Fruit fly (Drosophila melanogaster): ENCODE measurements around the gene CG7156.

CG7156 gene

dm6 chr3R:18283441-18283840 lies 41.5 kb upstream of the CG7156 start, which contains the start of the genes CG14312 and CG8064:
TSS of gene CG14312 (minus strand) at chr3R:18283528.
TSS of gene CG8064 (plus strand) at chr3R:18283660.
- no peak for TF ChIP-seq CG3032 (tag; optimal IDR thresholded peaks at IDR 0.05)
- TF ChIP-seq svp (GFP tag) = peak; percentile 35
- no peak for TF ChIP-seq acj6 (GFP tag; optimal IDR thresholded peaks at IDR 0.05)

dm6 chr3R:18280866-18281473 lies 39.0 kb upstream of the CG7156 start:
- TF ChIP-seq CG1621 (tag; optimal IDR thresholded peaks at IDR 0.05) (no peak), Eip93F (GFP tag; optimal IDR thresholded peaks at IDR 0.05) (peak; percentile 2), CG10669 (GFP tag; optimal IDR thresholded peaks at IDR 0.05) (no peak), CG10631 (GFP tag; optimal IDR thresholded peaks at IDR 0.05) (no peak), vri (GFP tag; optimal IDR thresholded peaks at IDR 0.05) (peak; percentile 17), CG6163 (GFP tag; IDR thresholded peaks at IDR 0.05) (no peak)

- no peak for TF ChIP-seq CG9139 (GFP tag; optimal IDR thresholded peaks at IDR 0.05)
Measured at dm6 chr3R:18280133-18280532, 38.2 kb upstream of the CG7156 start.

dm6 chr3R:18279494-18279893 lies 37.5 kb upstream of the CG7156 start, which contains the start of gene CG7142:
TSS of gene CG7142 (minus strand) at chr3R:18279522.
- TF ChIP-seq CG34406 (GFP tag; optimal IDR thresholded peaks at IDR 0.05) = no peak
- TF ChIP-seq Met (GFP tag; optimal IDR thresholded peaks at IDR 0.05) = no peak
- TF ChIP-seq CG6163 (GFP tag; IDR thresholded peaks at IDR 0.05) = no peak
- TF ChIP-seq svp (GFP tag) = peak; percentile 94
- TF ChIP-seq CG31627 (GFP tag; optimal IDR thresholded peaks at IDR 0.05) = peak; percentile 25
- TF ChIP-seq fd85E (GFP tag; optimal IDR thresholded peaks at IDR 0.05) = no peak
- no peak for TF ChIP-seq CG6808 (GFP tag; optimal IDR thresholded peaks at IDR 0.05)
- peak; percentile 24 for TF ChIP-seq Eip93F (GFP tag; optimal IDR thresholded peaks at IDR 0.05)
- no peak for TF ChIP-seq Smox (GFP tag; optimal IDR thresholded peaks at IDR 0.05)
- TF ChIP-seq esn (GFP tag; optimal IDR thresholded peaks at IDR 0.05) = peak; percentile 36
- TF ChIP-seq vri (GFP tag; optimal IDR thresholded peaks at IDR 0.05) = peak; percentile 72
- TF ChIP-seq CG8119 (GFP tag; IDR thresholded peaks at IDR 0.05) = no peak

- peak; percentile 67 for TF ChIP-seq vri (GFP tag; optimal IDR thresholded peaks at IDR 0.05)
- TF ChIP-seq Lpt (GFP tag; optimal IDR thresholded peaks at IDR 0.05) = no peak
Measured at dm6 chr3R:18277406-18277805, 35.4 kb upstream of the CG7156 start.

- TF ChIP-seq svp (GFP tag) = peak; percentile 19
- no peak for TF ChIP-seq CG32006 (GFP tag; optimal IDR thresholded peaks at IDR 0.05)
- peak; percentile 26 for TF ChIP-seq vri (GFP tag; optimal IDR thresholded peaks at IDR 0.05)
Measured at dm6 chr3R:18276688-18277087, 34.7 kb upstream of the CG7156 start.

- TF ChIP-seq CG8632 (GFP tag; optimal IDR thresholded peaks at IDR 0.05) (peak; percentile 11), CG6808 (GFP tag; optimal IDR thresholded peaks at IDR 0.05) (no peak), acj6 (GFP tag; optimal IDR thresholded peaks at IDR 0.05) (peak; percentile 18), Eip93F (GFP tag; optimal IDR thresholded peaks at IDR 0.05) (no peak), Hr38 (GFP tag; optimal IDR thresholded peaks at IDR 0.05) (no peak), CG31627 (GFP tag; optimal IDR thresholded peaks at IDR 0.05) (no peak), Ets96B (tag; optimal IDR thresholded peaks at IDR 0.05) (peak; percentile 26), Eip78C (GFP tag) (peak; percentile 36), CG6163 (GFP tag; IDR thresholded peaks at IDR 0.05) (peak; percentile 48), CG6854 (GFP tag; optimal IDR thresholded peaks at IDR 0.05) (peak; percentile 15), Sox14 (GFP tag; optimal IDR thresholded peaks at IDR 0.05) (peak; percentile 33), Sox15 (GFP tag; optimal IDR thresholded peaks at IDR 0.05) (no peak), CG11762 (GFP tag; optimal IDR thresholded peaks at IDR 0.05; ENCODE audit: insufficient read depth) (no peak), spab (GFP tag; optimal IDR thresholded peaks at IDR 0.05) (no peak), CG32006 (GFP tag; optimal IDR thresholded peaks at IDR 0.05) (no peak), Ets21C (GFP tag; optimal IDR thresholded peaks at IDR 0.05) (no peak), Sox102F (GFP tag; optimal IDR thresholded peaks at IDR 0.05) (no peak), dsx (GFP tag; optimal IDR thresholded peaks at IDR 0.05; ENCODE audit: poor library complexity, severe bottlenecking) (no peak), fd59A (GFP tag; optimal IDR thresholded peaks at IDR 0.05) (no peak), ss (GFP tag; optimal IDR thresholded peaks at IDR 0.05) (peak in 1 of 2 experiments; percentile 27), CG7368 (GFP tag; optimal IDR thresholded peaks at IDR 0.05) (no peak), CG16779 (tag; optimal IDR thresholded peaks at IDR 0.05) (peak; percentile 35), net (GFP tag; optimal IDR thresholded peaks at IDR 0.05) (peak; percentile 37)
Measured at dm6 chr3R:18275113-18275782, 33.3 kb upstream of the CG7156 start.
